Fruit fly (Drosophila melanogaster): ENCODE data around the gene rod.

The rod gene

DNA sequence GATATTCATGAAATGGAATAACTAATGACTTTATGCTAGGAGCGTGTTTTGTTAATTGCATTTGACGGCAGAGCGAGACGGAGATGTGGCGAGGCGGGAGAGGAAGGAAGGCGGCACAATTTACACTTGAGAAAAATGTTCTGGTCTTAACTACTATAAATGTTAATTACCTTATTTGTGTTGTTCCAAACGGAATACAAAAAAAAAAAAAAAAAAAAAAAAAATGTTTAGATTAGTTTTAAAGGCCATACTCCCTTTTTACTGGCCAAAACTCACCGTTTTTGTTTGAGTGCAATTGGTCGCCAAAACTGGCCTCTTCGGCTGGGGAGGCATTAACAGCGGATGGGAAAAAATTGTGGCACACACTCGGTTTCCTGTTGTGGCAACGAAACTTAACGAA, 46.4 kb downstream of the rod start (continued):
- no peak for TF ChIP-seq Deaf1 (tag; optimal IDR thresholded peaks at IDR 0.05)
- TF ChIP-seq CG2120 (GFP tag; optimal IDR thresholded peaks at IDR 0.05), result peak; percentile 32
- TF ChIP-seq CG13296 (GFP tag; optimal IDR thresholded peaks at IDR 0.05), result no peak
- no peak for TF ChIP-seq C15 (GFP tag; IDR thresholded peaks at IDR 0.05)
- no peak for TF ChIP-seq CG14050 (GFP tag; IDR thresholded peaks at IDR 0.05)
- TF ChIP-seq run (tag; optimal IDR thresholded peaks at IDR 0.05), result no peak
- no peak for TF ChIP-seq Dbx (GFP tag; IDR thresholded peaks at IDR 0.05)
- TF ChIP-seq CG30020 (tag; optimal IDR thresholded peaks at IDR 0.05), result no peak
- no peak for TF ChIP-seq Stat92E (GFP tag; optimal IDR thresholded peaks at IDR 0.05)
- TF ChIP-seq en (GFP tag; optimal IDR thresholded peaks at IDR 0.05), result no peak
- TF ChIP-seq CG1832 (GFP tag; optimal IDR thresholded peaks at IDR 0.05), result no peak
- no peak for TF ChIP-seq pb (GFP tag; optimal IDR thresholded peaks at IDR 0.05)
- TF ChIP-seq Kr (GFP tag; optimal IDR thresholded peaks at IDR 0.05), result no peak
- no peak for TF ChIP-seq slou (GFP tag; optimal IDR thresholded peaks at IDR 0.05)
- TF ChIP-seq CG1602 (GFP tag; optimal IDR thresholded peaks at IDR 0.05), result no peak
- no peak for TF ChIP-seq Usf (GFP tag; optimal IDR thresholded peaks at IDR 0.05)
- no peak for TF ChIP-seq slp2 (GFP tag; optimal IDR thresholded peaks at IDR 0.05)
- no peak for TF ChIP-seq jing (GFP tag; optimal IDR thresholded peaks at IDR 0.05)
- no peak for TF ChIP-seq z (GFP tag; IDR thresholded peaks at IDR 0.05)
- TF ChIP-seq D (optimal IDR thresholded peaks at IDR 0.05), result no peak
- TF ChIP-seq D (GFP tag; optimal IDR thresholded peaks at IDR 0.05), result no peak
- TF ChIP-seq lbe (GFP tag; optimal IDR thresholded peaks at IDR 0.05), result no peak
- peak in 1 of 2 experiments; percentile 6 for TF ChIP-seq bsh (GFP tag; optimal IDR thresholded peaks at IDR 0.05)
- no peak for TF ChIP-seq CG9876 (GFP tag; optimal IDR thresholded peaks at IDR 0.05)
- TF ChIP-seq pan (optimal IDR thresholded peaks at IDR 0.05), result no peak
- no peak for TF ChIP-seq pan (GFP tag; optimal IDR thresholded peaks at IDR 0.05 in 1 of 2, IDR thresholded peaks at IDR 0.05 in 1 of 2)
- TF ChIP-seq GATAe (GFP tag; conservative IDR thresholded peaks at IDR 0.05), result no peak
- no peak for TF ChIP-seq CkIIα-i1 (GFP tag; IDR thresholded peaks at IDR 0.05)
- TF ChIP-seq CG6254 (GFP tag; optimal IDR thresholded peaks at IDR 0.05), result no peak
- TF ChIP-seq CG7839 (tag; optimal IDR thresholded peaks at IDR 0.05), result peak; percentile 23
- TF ChIP-seq Sin3A (optimal IDR thresholded peaks at IDR 0.05), result no peak
- TF ChIP-seq kah (GFP tag; optimal IDR thresholded peaks at IDR 0.05), result no peak
- no peak for TF ChIP-seq HmgD (GFP tag; optimal IDR thresholded peaks at IDR 0.05)
- TF ChIP-seq sisA (GFP tag; IDR thresholded peaks at IDR 0.05), result peak; percentile 36; the same call in 1 of the 2 replicates
- TF ChIP-seq CG4617 (GFP tag; optimal IDR thresholded peaks at IDR 0.05; ENCODE audit: borderline replicate concordance), result no peak
- TF ChIP-seq E2f2 (GFP tag; IDR thresholded peaks at IDR 0.05), result no peak
- no peak for TF ChIP-seq CG8089 (GFP tag; optimal IDR thresholded peaks at IDR 0.05)
- TF ChIP-seq Atf3 (GFP tag; optimal IDR thresholded peaks at IDR 0.05), result no peak
- TF ChIP-seq jigr1 (GFP tag; IDR thresholded peaks at IDR 0.05), result no peak
- no peak for TF ChIP-seq chif (GFP tag; optimal IDR thresholded peaks at IDR 0.05)
- no peak for TF ChIP-seq CG3065 (GFP tag; optimal IDR thresholded peaks at IDR 0.05)
- TF ChIP-seq CG15269 (tag; optimal IDR thresholded peaks at IDR 0.05), result no peak
- no peak for TF ChIP-seq prd (optimal IDR thresholded peaks at IDR 0.05)
- TF ChIP-seq prd (GFP tag; IDR thresholded peaks at IDR 0.05), result peak; percentile 44; the same call in 2 of the 3 replicates
- TF ChIP-seq tio (GFP tag; optimal IDR thresholded peaks at IDR 0.05), result no peak
- no peak for TF ChIP-seq CG17568 (GFP tag; optimal IDR thresholded peaks at IDR 0.05)
- TF ChIP-seq CG7372 (GFP tag; IDR thresholded peaks at IDR 0.05), result no peak
- TF ChIP-seq Hr39 (optimal IDR thresholded peaks at IDR 0.05), result no peak
- TF ChIP-seq dimm (GFP tag; IDR thresholded peaks at IDR 0.05), result no peak
- TF ChIP-seq CG4404 (GFP tag; IDR thresholded peaks at IDR 0.05), result no peak
- TF ChIP-seq stwl (tag; optimal IDR thresholded peaks at IDR 0.05), result no peak
- TF ChIP-seq Chrac-16 (GFP tag; optimal IDR thresholded peaks at IDR 0.05), result no peak
- TF ChIP-seq gem (tag; optimal IDR thresholded peaks at IDR 0.05), result peak; percentile 42
- no peak for TF ChIP-seq seq (GFP tag; IDR thresholded peaks at IDR 0.05)

Measured in whole organism, embryonic.